Worm (Caenorhabditis elegans) whole organism, mixed stage, embryonic: ENCODE measurements around the gene T27E7.5.

Experiments used
- blmp-1 ChIP-seq: fragments of 150-350 bp; optimal IDR thresholded peaks from 2 replicates; lab custom pipeline; 2014; ENCODE audit warnings: missing biosample characterization, missing genetic modification characterization
- ceh-43 ChIP-seq: fragments of 200-800 bp; sonication (Bioruptor generic); optimal IDR thresholded peaks from 2 replicates; lab custom pipeline; 2018; ENCODE audit warnings: mild to moderate bottlenecking, missing genetic modification characterization, moderate library complexity, missing compliant biosample characterization
- ceh-83 ChIP-seq: fragments of 200-800 bp; sonication (Bioruptor generic); optimal IDR thresholded peaks from 2 replicates; lab custom pipeline; 2018; ENCODE audit warnings: mild to moderate bottlenecking, missing genetic modification characterization, missing compliant biosample characterization
- lin-13 ChIP-seq: fragments of 150-350 bp; optimal IDR thresholded peaks from 2 replicates; lab custom pipeline; 2014; ENCODE audit warnings: missing biosample characterization, missing genetic modification characterization
- lsy-2 ChIP-seq: fragments of 150-350 bp; optimal IDR thresholded peaks from 2 replicates; lab custom pipeline; 2014; ENCODE audit warnings: missing biosample characterization, missing genetic modification characterization
- mep-1 ChIP-seq: fragments of 150-350 bp; optimal IDR thresholded peaks from 2 replicates; lab custom pipeline; 2017; ENCODE audit warnings: missing biosample characterization, missing genetic modification reagents, missing genetic modification characterization, inconsistent platforms
- mls-2 ChIP-seq: sonication (generic microtip); optimal IDR thresholded peaks from 2 replicates; lab custom pipeline; 2016; ENCODE audit warnings: mild to moderate bottlenecking, missing genetic modification characterization, moderate library complexity, missing compliant biosample characterization
- nhr-76 ChIP-seq: sonication (generic microtip); optimal IDR thresholded peaks from 2 replicates; lab custom pipeline; 2017; ENCODE audit warnings: missing biosample characterization, missing genetic modification characterization
- snpc-4 ChIP-seq: fragments of 150-350 bp; optimal IDR thresholded peaks from 2 replicates; lab custom pipeline; 2014; ENCODE audit warnings: missing biosample characterization, missing genetic modification characterization
- sptf-1 ChIP-seq: sonication (generic microtip); optimal IDR thresholded peaks from 2 replicates; lab custom pipeline; 2017; ENCODE audit warnings: mild to moderate bottlenecking, missing genetic modification characterization, moderate library complexity, missing compliant biosample characterization
- unc-62 ChIP-seq: fragments of 150-350 bp; optimal IDR thresholded peaks from 2 replicates; lab custom pipeline; 2014; ENCODE audit warnings: missing biosample characterization, missing genetic modification reagents, missing genetic modification characterization
- ztf-11 ChIP-seq: fragments of 150-350 bp; optimal IDR thresholded peaks from 2 replicates; lab custom pipeline; 2014; ENCODE audit warnings: missing biosample characterization, missing genetic modification characterization

DNA sequence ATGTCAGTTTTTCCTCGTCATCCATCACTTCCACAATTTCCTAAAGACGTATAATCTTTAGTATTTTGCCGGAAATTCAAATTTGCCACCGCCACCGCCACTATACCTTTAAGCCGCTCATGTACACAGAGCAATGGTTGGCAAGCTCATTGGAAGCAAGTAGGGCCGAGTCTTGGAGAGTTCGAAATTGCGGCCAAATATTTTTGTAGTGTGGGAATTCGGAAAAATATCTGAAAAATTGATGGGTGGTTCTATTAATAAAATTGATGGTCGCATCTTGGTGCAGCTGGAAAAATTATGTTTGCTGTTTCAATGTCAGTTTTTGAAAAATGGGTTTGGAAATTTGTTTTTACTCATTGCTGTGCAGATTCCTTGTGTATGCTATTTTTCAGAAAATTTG, 34.7 kb downstream of the T27E7.5 start:
- TF ChIP-seq mep-1 (tag; lab: Kevin White, UChicago) (no peak), lsy-2 (no peak), lin-13 (tag; lab: Kevin White, UChicago) (no peak), nhr-76 (tag; lab: Kevin White, UChicago) (no peak), unc-62 (GFP tag; lab: Kevin White, UChicago) (no peak), ceh-43 (GFP tag; lab: Kevin White, UChicago) (no peak), mls-2 (no peak), sptf-1 (no peak), snpc-4 (tag; lab: Kevin White, UChicago) (no peak), blmp-1 (tag; lab: Kevin White, UChicago) (no peak), ztf-11 (tag; lab: Kevin White, UChicago) (no peak), ceh-83 (GFP tag; lab: Kevin White, UChicago) (no peak)
